Worm (Caenorhabditis elegans) whole organism, early embryonic: ENCODE measurements around the gene B0563.7.

Experiments
- F13C5.2 ChIP-seq: sonication (generic microtip); optimal IDR thresholded peaks from 2 replicates; lab custom pipeline; 2017; ENCODE audit warnings: mild to moderate bottlenecking, missing genetic modification characterization, inconsistent platforms, missing compliant biosample characterization
- tbx-11 ChIP-seq: fragments of 200-800 bp; sonication (Bioruptor generic); IDR thresholded peaks from 2 replicates; pipeline ENCODE4 v1.3.6; 2022; ENCODE audit warnings: missing genetic modification characterization, missing compliant biosample characterization

DNA sequence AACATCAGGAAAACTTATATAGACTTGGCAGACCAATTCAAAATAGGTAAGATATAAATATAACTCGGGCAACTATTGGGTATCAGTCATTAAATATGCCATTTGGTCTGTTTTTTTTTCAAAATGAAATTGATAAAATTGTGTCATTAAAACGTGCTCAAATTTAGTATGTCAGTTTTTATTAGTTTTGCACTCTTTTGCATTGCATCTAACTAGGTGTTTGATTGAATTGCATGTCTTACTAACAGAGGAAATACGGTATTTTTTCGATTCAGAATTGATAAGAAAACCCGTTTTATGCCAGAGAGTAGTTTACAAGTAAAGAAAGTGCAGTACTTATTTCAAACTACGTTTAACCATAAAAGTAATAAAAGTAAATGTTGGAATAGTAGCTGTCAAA lies 1.6 kb upstream of the B0563.7 start:
- TF ChIP-seq F13C5.2 (tag; lab: Kevin White, UChicago) (no peak), tbx-11 (GFP tag; lab: Robert Waterston, UW) (no peak)
